Fruit fly (Drosophila melanogaster) whole organism, prepupa: ENCODE results near the gene eIF4H2.

Experiments used
- CG32006 ChIP-seq: fragments of 200-800 bp; sonication (Bioruptor generic); optimal IDR thresholded peaks from 3 replicates; lab custom pipeline; 2017; ENCODE audit warnings: missing biosample characterization, mild to moderate bottlenecking, missing genetic modification characterization
- Hr39 ChIP-seq: fragments of 200-800 bp; sonication (Bioruptor generic); optimal IDR thresholded peaks from 2 replicates; lab custom pipeline; 2016; ENCODE audit warnings: missing biosample characterization, missing genetic modification characterization
- Hr4 ChIP-seq: fragments of 200-800 bp; sonication (Bioruptor generic); optimal IDR thresholded peaks from 3 replicates; lab custom pipeline; 2016; ENCODE audit warnings: missing biosample characterization, missing genetic modification characterization
- Lpt ChIP-seq: fragments of 200-800 bp; sonication (Bioruptor generic); optimal IDR thresholded peaks from 3 replicates; lab custom pipeline; 2016; ENCODE audit warnings: missing biosample characterization, missing genetic modification characterization
- Smox ChIP-seq: fragments of 200-800 bp; sonication (Bioruptor generic); optimal IDR thresholded peaks from 3 replicates; lab custom pipeline; 2016; ENCODE audit warnings: missing biosample characterization, missing genetic modification characterization
- eg ChIP-seq: fragments of 200-800 bp; sonication (Bioruptor generic); IDR thresholded peaks from 3 replicates; pipeline ENCODE4 v1.3.6; 2022; ENCODE audit warnings: missing biosample characterization, missing genetic modification characterization
- ss ChIP-seq, 2 experiments: fragments of 200-800 bp; sonication (Bioruptor generic); optimal IDR thresholded peaks; 2 replicates in 1 of 2; 3 replicates in 1 of 2; lab custom pipeline; 2017 to 2018; ENCODE audit warnings: mild to moderate bottlenecking in 2 of 2, missing biosample characterization in 2 of 2, missing genetic modification characterization in 2 of 2, moderate library complexity in 1 of 2

- TF ChIP-seq eg (no peak), Lpt (GFP tag; lab: Kevin White, UChicago) (no peak), CG32006 (GFP tag; lab: Kevin White, UChicago) (no peak), ss (GFP tag; optimal IDR thresholded peaks at IDR 0.05; lab: Kevin White, UChicago) (no peak), Hr39 (no peak), Smox (GFP tag; lab: Kevin White, UChicago) (no peak), Hr4 (GFP tag; lab: Kevin White, UChicago) (no peak)
These were observed 16.6 kb upstream of the eIF4H2 start for dm6 chr3R:30709270-30709669.
